Worm (Caenorhabditis elegans) whole organism, early embryonic: Measurements from ENCODE around the gene Y37D8A.26.

Experiments used
- B0310.2 ChIP-seq: sonication (generic microtip); optimal IDR thresholded peaks from 2 replicates; lab custom pipeline; 2016; ENCODE audit warnings: mild to moderate bottlenecking, missing genetic modification characterization, missing compliant biosample characterization
- F13C5.2 ChIP-seq: sonication (generic microtip); optimal IDR thresholded peaks from 2 replicates; lab custom pipeline; 2017; ENCODE audit warnings: mild to moderate bottlenecking, missing genetic modification characterization, inconsistent platforms, missing compliant biosample characterization
- aly-1 ChIP-seq: sonication (generic microtip); optimal IDR thresholded peaks from 2 replicates; lab custom pipeline; 2016; ENCODE audit warnings: missing genetic modification characterization, missing compliant biosample characterization
- ama-1 ChIP-seq: fragments of 150-350 bp; optimal IDR thresholded peaks from 2 replicates; lab custom pipeline; 2014
- ceh-13 ChIP-seq: fragments of 200-800 bp; sonication (Bioruptor generic); optimal IDR thresholded peaks from 2 replicates; lab custom pipeline; 2018; ENCODE audit warnings: mild to moderate bottlenecking, missing genetic modification characterization, missing compliant biosample characterization
- ets-7 ChIP-seq: sonication (generic microtip); optimal IDR thresholded peaks from 2 replicates; lab custom pipeline; 2016; ENCODE audit warnings: missing genotype, missing genetic modification characterization, missing compliant biosample characterization
- flt-1 ChIP-seq: fragments of 200-800 bp; sonication (Bioruptor generic); IDR thresholded peaks from 2 replicates; pipeline ENCODE4 v1.3.6; 2022; ENCODE audit warnings: missing genetic modification characterization, missing compliant biosample characterization
- hmg-4 ChIP-seq: fragments of 200-800 bp; sonication (Bioruptor generic); optimal IDR thresholded peaks from 2 replicates; lab custom pipeline; 2018; ENCODE audit warnings: mild to moderate bottlenecking, missing genetic modification characterization, missing compliant biosample characterization
- hnd-1 ChIP-seq: sonication (generic microtip); optimal IDR thresholded peaks from 2 replicates; lab custom pipeline; 2016; ENCODE audit warnings: missing genetic modification characterization, missing compliant biosample characterization
- pes-1 ChIP-seq: fragments of 200-800 bp; sonication (Bioruptor generic); IDR thresholded peaks from 2 replicates; pipeline ENCODE4 v1.3.6; 2022; ENCODE audit warnings: missing genetic modification reagents, missing genetic modification characterization, missing compliant biosample characterization
- scrt-1 ChIP-seq: fragments of 200-800 bp; sonication (Bioruptor generic); IDR thresholded peaks from 2 replicates; pipeline ENCODE4 v1.3.6; 2022; ENCODE audit warnings: missing genetic modification characterization, missing compliant biosample characterization
- tra-4 ChIP-seq: sonication (generic microtip); optimal IDR thresholded peaks from 2 replicates; lab custom pipeline; 2017; ENCODE audit warnings: missing genetic modification characterization, missing compliant biosample characterization

DNA sequence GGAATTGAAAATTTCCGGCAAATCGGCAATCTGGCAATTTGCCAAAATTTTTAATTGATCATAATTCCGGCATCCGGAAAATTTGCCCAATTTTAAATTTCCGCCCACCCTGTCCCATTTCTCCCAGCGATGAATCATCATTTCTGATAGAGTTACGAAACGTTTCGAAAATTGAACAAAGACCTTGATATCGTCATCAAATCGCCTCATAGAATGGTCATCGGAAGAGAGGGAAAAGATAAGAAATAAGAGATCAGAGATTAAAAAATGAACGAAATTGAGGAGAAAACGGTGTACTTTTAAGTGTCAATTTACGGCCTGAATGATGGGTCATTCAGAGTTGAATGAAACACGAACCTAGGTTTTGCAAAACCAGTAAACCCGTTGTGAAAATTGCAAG lies 8.9 kb downstream of the Y37D8A.26 start:
- TF ChIP-seq ets-7 (tag; lab: Kevin White, UChicago), result no peak
- no peak for TF ChIP-seq ama-1 (lab: Kevin White, UChicago)
- TF ChIP-seq ceh-13 (GFP tag; lab: Kevin White, UChicago), result no peak
- no peak for TF ChIP-seq pes-1 (GFP tag; lab: Robert Waterston, UW)
- no peak for TF ChIP-seq tra-4 (tag; lab: Kevin White, UChicago)
- TF ChIP-seq aly-1 (tag; lab: Kevin White, UChicago), result no peak
- TF ChIP-seq hnd-1 (tag; lab: Kevin White, UChicago), result no peak
- no peak for TF ChIP-seq B0310.2 (tag; lab: Kevin White, UChicago)
- TF ChIP-seq F13C5.2 (tag; lab: Kevin White, UChicago), result no peak
- TF ChIP-seq scrt-1 (GFP tag; lab: Robert Waterston, UW), result no peak
- TF ChIP-seq hmg-4 (GFP tag; lab: Kevin White, UChicago), result no peak
- no peak for TF ChIP-seq flt-1
